Worm (Caenorhabditis elegans) whole organism, L2 larva: ENCODE data around the gene B0001.2.

Source experiments
- F13H6.1 ChIP-seq: sonication (generic microtip); optimal IDR thresholded peaks from 2 replicates; lab custom pipeline; 2016; ENCODE audit warnings: missing genetic modification characterization, missing compliant biosample characterization
- R02D3.7 ChIP-seq: fragments of 150-350 bp; optimal IDR thresholded peaks from 2 replicates; lab custom pipeline; 2014; ENCODE audit warnings: missing biosample characterization, missing genetic modification characterization
- aly-2 ChIP-seq: fragments of 150-350 bp; optimal IDR thresholded peaks from 2 replicates; lab custom pipeline; 2014; ENCODE audit warnings: missing biosample characterization, missing genetic modification characterization
- ama-1 ChIP-seq: fragments of 150-350 bp; optimal IDR thresholded peaks from 2 replicates; lab custom pipeline; 2018; ENCODE audit warnings: inconsistent platforms
- blmp-1 ChIP-seq: sonication (generic microtip); optimal IDR thresholded peaks from 2 replicates; lab custom pipeline; 2017; ENCODE audit warnings: missing genetic modification characterization, mild to moderate bottlenecking, missing compliant biosample characterization, antibody characterized with exemption, moderate library complexity; ENCODE audit not compliant: insufficient read depth
- ceh-82 ChIP-seq: fragments of 150-350 bp; optimal IDR thresholded peaks from 2 replicates; lab custom pipeline; 2014; ENCODE audit warnings: missing biosample characterization, missing genetic modification characterization
- dmd-4 ChIP-seq: sonication (generic microtip); optimal IDR thresholded peaks from 2 replicates; lab custom pipeline; 2017; ENCODE audit warnings: missing biosample characterization, missing genetic modification characterization
- fos-1 ChIP-seq: fragments of 150-350 bp; optimal IDR thresholded peaks from 2 replicates; lab custom pipeline; 2014; ENCODE audit warnings: missing biosample characterization, missing genetic modification characterization
- gmeb-1 ChIP-seq: fragments of 150-350 bp; optimal IDR thresholded peaks from 2 replicates; lab custom pipeline; 2014; ENCODE audit warnings: missing biosample characterization, missing genetic modification characterization
- lin-13 ChIP-seq: fragments of 150-350 bp; optimal IDR thresholded peaks from 2 replicates; lab custom pipeline; 2014; ENCODE audit warnings: missing biosample characterization, missing genetic modification reagents, missing genetic modification characterization
- lin-39 ChIP-seq: fragments of 150-350 bp; optimal IDR thresholded peaks from 2 replicates; lab custom pipeline; 2014; ENCODE audit warnings: missing biosample characterization, missing genetic modification reagents, missing genetic modification characterization
- lsy-2 ChIP-seq, 2 experiments: fragments of 150-350 bp in 1 of 2; sonication (generic microtip) in 1 of 2; optimal IDR thresholded peaks; 2 replicates each; lab custom pipeline; 2014 to 2017; ENCODE audit warnings: missing biosample characterization in 2 of 2, missing genetic modification characterization in 2 of 2
- nhr-11 ChIP-seq: fragments of 150-350 bp; optimal IDR thresholded peaks from 2 replicates; lab custom pipeline; 2014; ENCODE audit warnings: missing biosample characterization, missing genetic modification characterization
- nhr-12 ChIP-seq: fragments of 150-350 bp; optimal IDR thresholded peaks from 2 replicates; lab custom pipeline; 2014; ENCODE audit warnings: missing biosample characterization, missing genetic modification characterization
- nhr-129 ChIP-seq: fragments of 150-350 bp; optimal IDR thresholded peaks from 2 replicates; lab custom pipeline; 2014; ENCODE audit warnings: missing biosample characterization, missing genetic modification characterization
- nhr-21 ChIP-seq: fragments of 150-350 bp; optimal IDR thresholded peaks from 2 replicates; lab custom pipeline; 2014; ENCODE audit warnings: missing biosample characterization, missing genetic modification characterization
- nhr-6 ChIP-seq: fragments of 150-350 bp; optimal IDR thresholded peaks from 2 replicates; lab custom pipeline; 2014; ENCODE audit warnings: missing biosample characterization, missing genetic modification characterization
- sem-4 ChIP-seq: fragments of 150-350 bp; optimal IDR thresholded peaks from 2 replicates; lab custom pipeline; 2014; ENCODE audit warnings: missing biosample characterization, missing genetic modification reagents, missing genetic modification characterization
- skn-1 ChIP-seq: sonication (generic microtip); optimal IDR thresholded peaks from 2 replicates; lab custom pipeline; 2017; ENCODE audit warnings: missing biosample characterization, missing genetic modification characterization
- unc-55 ChIP-seq: fragments of 150-350 bp; sonication (generic microtip); optimal IDR thresholded peaks from 3 replicates; lab custom pipeline; 2014; ENCODE audit warnings: missing biosample characterization, missing genetic modification reagents, missing genetic modification characterization
- zag-1 ChIP-seq: fragments of 150-350 bp; optimal IDR thresholded peaks from 2 replicates; lab custom pipeline; 2014; ENCODE audit warnings: missing biosample characterization, missing genetic modification characterization
- ztf-1 ChIP-seq: fragments of 200-800 bp; sonication (Bioruptor generic); conservative IDR thresholded peaks from 2 replicates; pipeline ENCODE4 v1.3.6; 2022; ENCODE audit warnings: missing genetic modification characterization, missing compliant biosample characterization

B0001.2 gene

ce11 chrIV:12109743-12110142 is 41.0 kb downstream of the B0001.2 start:
- no peak for TF ChIP-seq nhr-12 (tag; lab: Kevin White, UChicago)
- TF ChIP-seq nhr-129 (tag; lab: Kevin White, UChicago): no peak
- no peak for TF ChIP-seq nhr-11 (tag; lab: Kevin White, UChicago)
- TF ChIP-seq F13H6.1 (tag; lab: Kevin White, UChicago): no peak
- no peak for TF ChIP-seq lsy-2 (tag; optimal IDR thresholded peaks at IDR 0.05; lab: Kevin White, UChicago)
- no peak for TF ChIP-seq zag-1
- no peak for TF ChIP-seq lin-39 (tag; lab: Kevin White, UChicago)
- no peak for TF ChIP-seq ama-1 (lab: Kevin White, UChicago)
- no peak for TF ChIP-seq nhr-6 (tag; lab: Kevin White, UChicago)
- TF ChIP-seq ceh-82: no peak
- TF ChIP-seq sem-4 (tag; lab: Kevin White, UChicago): no peak
- TF ChIP-seq skn-1 (tag; lab: Kevin White, UChicago): no peak

- TF ChIP-seq nhr-12 (tag; lab: Kevin White, UChicago) (no peak), fos-1 (tag; lab: Kevin White, UChicago) (no peak)
Measured at ce11 chrIV:12108984-12109657, 41.7 kb downstream of the B0001.2 start.

DNA sequence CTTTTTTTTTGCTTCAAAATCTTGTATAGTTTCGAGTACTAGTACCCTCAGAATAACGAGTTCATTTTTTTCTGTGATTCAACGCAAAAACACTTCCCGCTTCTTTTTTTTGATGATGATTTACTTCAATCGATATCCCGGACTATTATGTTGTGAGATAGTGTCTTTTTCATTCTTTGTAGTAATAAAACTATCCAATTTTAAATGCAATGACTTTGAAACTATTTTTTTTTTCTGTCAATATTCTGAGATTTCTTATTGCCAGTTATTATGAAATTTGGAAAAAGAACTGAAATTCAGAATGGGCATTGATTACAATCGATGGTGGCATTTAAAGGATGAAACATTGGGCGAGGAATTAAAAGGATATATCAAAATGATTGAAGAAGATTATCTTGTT is 45.2 kb downstream of the B0001.2 start, which contains the start of gene M18.3:
Gene M18.3, plus strand, starts transcription at position 301 of the 400 bp plus-strand sequence.
- TF ChIP-seq lin-13 (GFP tag; lab: Kevin White, UChicago) (no peak), gmeb-1 (no peak), unc-55 (GFP tag; lab: Kevin White, UChicago) (no peak), dmd-4 (tag; lab: Kevin White, UChicago) (no peak), blmp-1 (tag; lab: Kevin White, UChicago) (no peak), nhr-129 (tag; lab: Kevin White, UChicago) (no peak), R02D3.7 (no peak), ztf-1 (GFP tag; lab: Robert Waterston, UW) (no peak), aly-2 (tag; lab: Kevin White, UChicago) (no peak), nhr-21 (tag; lab: Kevin White, UChicago) (no peak)
- TF ChIP-seq, all 48 proteins: peak for 0
